Fruit fly (Drosophila melanogaster) whole organism, prepupa: ENCODE measurements around the gene Os-C.
A peak's percentile ranks its signal among the peaks of the same experiment; 100 is the strongest.

ENCODE experiments used
- Eip78C ChIP-seq: fragments of 200-800 bp; sonication (Bioruptor generic); peaks from one replicate; lab custom pipeline; 2016; ENCODE audit warnings: missing biosample characterization, missing genetic modification characterization
- Hr39 ChIP-seq: fragments of 200-800 bp; sonication (Bioruptor generic); optimal IDR thresholded peaks from 2 replicates; lab custom pipeline; 2016; ENCODE audit warnings: missing biosample characterization, missing genetic modification characterization
- Sox14 ChIP-seq: fragments of 200-800 bp; sonication (Bioruptor generic); optimal IDR thresholded peaks from 3 replicates; lab custom pipeline; 2016; ENCODE audit warnings: missing biosample characterization, missing genetic modification characterization
- eg ChIP-seq: fragments of 200-800 bp; sonication (Bioruptor generic); IDR thresholded peaks from 3 replicates; pipeline ENCODE4 v1.3.6; 2022; ENCODE audit warnings: missing biosample characterization, missing genetic modification characterization
- svp ChIP-seq: fragments of 200-800 bp; sonication (Bioruptor generic); peaks from one replicate; lab custom pipeline; 2016; ENCODE audit warnings: missing biosample characterization, missing genetic modification characterization

- TF ChIP-seq eg (GFP tag; lab: Robert Waterston, UW) (peak; percentile 87), svp (peak; percentile 25), Sox14 (peak; percentile 74), Hr39 (peak; percentile 58), Eip78C (GFP tag; lab: Kevin White, UChicago) (peak; percentile 95)
Observed at dm6 chr3R:7969702-7970175, 9.0 kb upstream of the Os-C start.
